Worm (Caenorhabditis elegans): ENCODE measurements around the gene mrpl-4.

- no peak for TF ChIP-seq pha-4 (tag; optimal IDR thresholded peaks at IDR 0.05)
- no peak for TF ChIP-seq dve-1 (tag; optimal IDR thresholded peaks at IDR 0.05)
- no peak for TF ChIP-seq fkh-10 (GFP tag; optimal IDR thresholded peaks at IDR 0.05)
- no peak for TF ChIP-seq ceh-14 (tag; optimal IDR thresholded peaks at IDR 0.05)
- TF ChIP-seq ets-4 (tag; optimal IDR thresholded peaks at IDR 0.05) = no peak
- no peak for TF ChIP-seq ceh-2 (tag; optimal IDR thresholded peaks at IDR 0.05)
- TF ChIP-seq lim-6 (tag; optimal IDR thresholded peaks at IDR 0.05) = no peak
- TF ChIP-seq pqm-1 (tag; optimal IDR thresholded peaks at IDR 0.05) = no peak
- TF ChIP-seq lin-11 (tag; optimal IDR thresholded peaks at IDR 0.05) = no peak
- TF ChIP-seq sox-2 (GFP tag; IDR thresholded peaks at IDR 0.05) = no peak
- TF ChIP-seq fkh-6 (tag; optimal IDR thresholded peaks at IDR 0.05) = no peak
Measured at ce11 chrV:8444357-8444856, 22.7 kb upstream of the mrpl-4 start, which contains the start of gene lmd-3.
